Worm (Caenorhabditis elegans) whole organism, L2 larva: ENCODE measurements around the gene W02B3.3.

Experiments used
- C34F6.9 ChIP-seq: fragments of 150-350 bp; optimal IDR thresholded peaks from 2 replicates; lab custom pipeline; 2014; ENCODE audit warnings: missing biosample characterization, missing genetic modification characterization
- F13H6.1 ChIP-seq: sonication (generic microtip); optimal IDR thresholded peaks from 2 replicates; lab custom pipeline; 2016; ENCODE audit warnings: missing genetic modification characterization, missing compliant biosample characterization
- R02D3.7 ChIP-seq: fragments of 150-350 bp; optimal IDR thresholded peaks from 2 replicates; lab custom pipeline; 2014; ENCODE audit warnings: missing biosample characterization, missing genetic modification characterization
- Y55F3AM.14 ChIP-seq: fragments of 200-800 bp; sonication (Bioruptor generic); optimal IDR thresholded peaks from 2 replicates; lab custom pipeline; 2018; ENCODE audit warnings: mild to moderate bottlenecking, missing genetic modification characterization, missing compliant biosample characterization
- ZK546.5 ChIP-seq: sonication (generic microtip); optimal IDR thresholded peaks from 2 replicates; lab custom pipeline; 2017; ENCODE audit warnings: missing biosample characterization, missing genetic modification characterization
- alr-1 ChIP-seq: fragments of 150-350 bp; optimal IDR thresholded peaks from 2 replicates; lab custom pipeline; 2014; ENCODE audit warnings: missing biosample characterization, missing genetic modification characterization
- aly-2 ChIP-seq: fragments of 150-350 bp; optimal IDR thresholded peaks from 2 replicates; lab custom pipeline; 2014; ENCODE audit warnings: missing biosample characterization, missing genetic modification characterization
- ama-1 ChIP-seq: fragments of 150-350 bp; optimal IDR thresholded peaks from 2 replicates; lab custom pipeline; 2018; ENCODE audit warnings: inconsistent platforms
- blmp-1 ChIP-seq: sonication (generic microtip); optimal IDR thresholded peaks from 2 replicates; lab custom pipeline; 2017; ENCODE audit warnings: missing genetic modification characterization, mild to moderate bottlenecking, missing compliant biosample characterization, antibody characterized with exemption, moderate library complexity; ENCODE audit not compliant: insufficient read depth
- ceh-16 ChIP-seq: fragments of 150-350 bp; optimal IDR thresholded peaks from 2 replicates; lab custom pipeline; 2014; ENCODE audit warnings: missing biosample characterization, missing genetic modification characterization
- crh-2 ChIP-seq: sonication (generic microtip); optimal IDR thresholded peaks from 2 replicates; lab custom pipeline; 2017; ENCODE audit warnings: missing biosample characterization, missing genetic modification characterization
- dmd-4 ChIP-seq: sonication (generic microtip); optimal IDR thresholded peaks from 2 replicates; lab custom pipeline; 2017; ENCODE audit warnings: missing biosample characterization, missing genetic modification characterization
- elt-1 ChIP-seq: fragments of 150-350 bp; optimal IDR thresholded peaks from 2 replicates; lab custom pipeline; 2014; ENCODE audit warnings: missing biosample characterization, missing genetic modification characterization
- elt-3 ChIP-seq: sonication (generic microtip); optimal IDR thresholded peaks from 2 replicates; lab custom pipeline; 2017; ENCODE audit warnings: missing biosample characterization, missing genetic modification characterization
- fos-1 ChIP-seq: fragments of 150-350 bp; optimal IDR thresholded peaks from 2 replicates; lab custom pipeline; 2014; ENCODE audit warnings: missing biosample characterization, missing genetic modification characterization
- gmeb-1 ChIP-seq: fragments of 150-350 bp; optimal IDR thresholded peaks from 2 replicates; lab custom pipeline; 2014; ENCODE audit warnings: missing biosample characterization, missing genetic modification characterization
- lin-11 ChIP-seq: fragments of 150-350 bp; sonication (generic microtip); optimal IDR thresholded peaks from 2 replicates; lab custom pipeline; 2014; ENCODE audit warnings: missing biosample characterization, missing genetic modification characterization, inconsistent platforms, mixed read lengths
- lin-13 ChIP-seq: fragments of 150-350 bp; optimal IDR thresholded peaks from 2 replicates; lab custom pipeline; 2014; ENCODE audit warnings: missing biosample characterization, missing genetic modification reagents, missing genetic modification characterization
- lsy-2 ChIP-seq, 2 experiments: fragments of 150-350 bp in 1 of 2; sonication (generic microtip) in 1 of 2; optimal IDR thresholded peaks; 2 replicates each; lab custom pipeline; 2014 to 2017; ENCODE audit warnings: missing biosample characterization in 2 of 2, missing genetic modification characterization in 2 of 2
- mbf-1 ChIP-seq: sonication (generic microtip); optimal IDR thresholded peaks from 2 replicates; lab custom pipeline; 2017; ENCODE audit warnings: missing biosample characterization, missing genetic modification characterization
- mdl-1 ChIP-seq, 2 experiments: fragments of 150-350 bp in 1 of 2; sonication (generic microtip) in 1 of 2; optimal IDR thresholded peaks; 2 replicates each; lab custom pipeline; 2017; ENCODE audit warnings: missing biosample characterization in 2 of 2, missing genetic modification characterization in 2 of 2
- nhr-11 ChIP-seq: fragments of 150-350 bp; optimal IDR thresholded peaks from 2 replicates; lab custom pipeline; 2014; ENCODE audit warnings: missing biosample characterization, missing genetic modification characterization
- nhr-12 ChIP-seq: fragments of 150-350 bp; optimal IDR thresholded peaks from 2 replicates; lab custom pipeline; 2014; ENCODE audit warnings: missing biosample characterization, missing genetic modification characterization
- nhr-21 ChIP-seq: fragments of 150-350 bp; optimal IDR thresholded peaks from 2 replicates; lab custom pipeline; 2014; ENCODE audit warnings: missing biosample characterization, missing genetic modification characterization
- nhr-23 ChIP-seq: fragments of 150-350 bp; optimal IDR thresholded peaks from 2 replicates; lab custom pipeline; 2014; ENCODE audit warnings: missing biosample characterization, missing genetic modification reagents, missing genetic modification characterization
- nhr-237 ChIP-seq: fragments of 150-350 bp; optimal IDR thresholded peaks from 2 replicates; lab custom pipeline; 2014; ENCODE audit warnings: missing biosample characterization, missing genetic modification characterization
- nhr-25 ChIP-seq: fragments of 150-350 bp; sonication (generic microtip); optimal IDR thresholded peaks from 3 replicates; lab custom pipeline; 2014; ENCODE audit warnings: missing biosample characterization, missing genetic modification characterization
- peb-1 ChIP-seq: fragments of 150-350 bp; optimal IDR thresholded peaks from 2 replicates; lab custom pipeline; 2014; ENCODE audit warnings: missing biosample characterization, missing genetic modification characterization
- sem-4 ChIP-seq: fragments of 150-350 bp; optimal IDR thresholded peaks from 2 replicates; lab custom pipeline; 2014; ENCODE audit warnings: missing biosample characterization, missing genetic modification reagents, missing genetic modification characterization
- skn-1 ChIP-seq: sonication (generic microtip); optimal IDR thresholded peaks from 2 replicates; lab custom pipeline; 2017; ENCODE audit warnings: missing biosample characterization, missing genetic modification characterization
- sma-3 ChIP-seq: sonication (generic microtip); optimal IDR thresholded peaks from 2 replicates; lab custom pipeline; 2016; ENCODE audit warnings: missing genetic modification reagents, missing genetic modification characterization, missing compliant biosample characterization
- sma-9 ChIP-seq, 2 experiments: fragments of 150-350 bp in 1 of 2; sonication (generic microtip) in 1 of 2; optimal IDR thresholded peaks; 2 replicates each; lab custom pipeline; 2014 to 2016; ENCODE audit warnings: missing genetic modification characterization in 2 of 2, mild to moderate bottlenecking in 1 of 2, missing biosample characterization in 1 of 2, missing compliant biosample characterization in 1 of 2, missing genetic modification reagents in 1 of 2, moderate library complexity in 1 of 2
- snpc-4 ChIP-seq: fragments of 150-350 bp; optimal IDR thresholded peaks from 2 replicates; lab custom pipeline; 2014; ENCODE audit warnings: missing biosample characterization, missing genetic modification characterization
- unc-39 ChIP-seq: fragments of 150-350 bp; optimal IDR thresholded peaks from 2 replicates; lab custom pipeline; 2014; ENCODE audit warnings: missing biosample characterization, missing genetic modification characterization
- unc-55 ChIP-seq: fragments of 150-350 bp; sonication (generic microtip); optimal IDR thresholded peaks from 3 replicates; lab custom pipeline; 2014; ENCODE audit warnings: missing biosample characterization, missing genetic modification reagents, missing genetic modification characterization
- unc-62 ChIP-seq: fragments of 150-350 bp; optimal IDR thresholded peaks from 2 replicates; lab custom pipeline; 2014; ENCODE audit warnings: missing biosample characterization, missing genetic modification reagents, missing genetic modification characterization
- ztf-1 ChIP-seq: fragments of 200-800 bp; sonication (Bioruptor generic); conservative IDR thresholded peaks from 2 replicates; pipeline ENCODE4 v1.3.6; 2022; ENCODE audit warnings: missing genetic modification characterization, missing compliant biosample characterization
- ztf-4 ChIP-seq: fragments of 150-350 bp; optimal IDR thresholded peaks from 2 replicates; lab custom pipeline; 2014; ENCODE audit warnings: missing biosample characterization, missing genetic modification characterization

The W02B3.3 gene

ce11 chrIII:710042-710441 is 41.8 kb upstream of the W02B3.3 start:
- TF ChIP-seq elt-1 (tag; lab: Kevin White, UChicago) (no peak), lsy-2 (tag; optimal IDR thresholded peaks at IDR 0.05; lab: Kevin White, UChicago) (no peak), aly-2 (tag; lab: Kevin White, UChicago) (no peak), elt-3 (tag; lab: Kevin White, UChicago) (no peak), ama-1 (lab: Kevin White, UChicago) (no peak), ceh-16 (tag; lab: Kevin White, UChicago) (no peak), C34F6.9 (no peak), snpc-4 (tag; lab: Kevin White, UChicago) (no peak), Y55F3AM.14 (GFP tag; lab: Kevin White, UChicago) (no peak), R02D3.7 (tag; lab: Kevin White, UChicago) (no peak), nhr-237 (tag; lab: Kevin White, UChicago) (no peak)
- TF ChIP-seq, all 48 proteins: peak for 0

- no peak for TF ChIP-seq ztf-1 (GFP tag; lab: Robert Waterston, UW)
- TF ChIP-seq alr-1 (tag; lab: Kevin White, UChicago): no peak
- TF ChIP-seq mbf-1 (tag; lab: Kevin White, UChicago): no peak
- no peak for TF ChIP-seq gmeb-1
- TF ChIP-seq ztf-4 (tag; lab: Kevin White, UChicago): no peak
- TF ChIP-seq nhr-23 (tag; lab: Kevin White, UChicago): no peak
These were observed 30.6 kb upstream of the W02B3.3 start for ce11 chrIII:698814-699213.

- TF ChIP-seq ZK546.5 (tag; lab: Kevin White, UChicago) (no peak), unc-39 (tag; lab: Kevin White, UChicago) (no peak), nhr-11 (no peak), nhr-25 (tag; lab: Kevin White, UChicago) (no peak), ama-1 (lab: Kevin White, UChicago) (no peak), unc-62 (GFP tag; lab: Kevin White, UChicago) (no peak), elt-1 (tag; lab: Kevin White, UChicago) (no peak), peb-1 (tag; lab: Kevin White, UChicago) (no peak), dmd-4 (tag; lab: Kevin White, UChicago) (no peak), blmp-1 (tag; lab: Kevin White, UChicago) (no peak), sem-4 (no peak), crh-2 (tag; lab: Kevin White, UChicago) (no peak), fos-1 (tag; lab: Kevin White, UChicago) (no peak), nhr-23 (tag; lab: Kevin White, UChicago) (no peak), elt-3 (tag; lab: Kevin White, UChicago) (no peak), lin-11 (no peak)
- TF ChIP-seq, all 48 proteins: peak for 0
These were observed 28.1 kb upstream of the W02B3.3 start, which contains the start of gene sel-15 for ce11 chrIII:696372-696771. sel-15 (minus strand) TSS chrIII:696472.

- no peak for TF ChIP-seq skn-1 (tag; lab: Kevin White, UChicago)
- no peak for TF ChIP-seq sma-9 (GFP tag; optimal IDR thresholded peaks at IDR 0.05; lab: Kevin White, UChicago)
- TF ChIP-seq sma-9 (tag; optimal IDR thresholded peaks at IDR 0.05; lab: Kevin White, UChicago): no peak
- TF ChIP-seq dmd-4 (tag; lab: Kevin White, UChicago): no peak
- TF ChIP-seq sma-3 (GFP tag; lab: Kevin White, UChicago): no peak
- TF ChIP-seq mdl-1 (tag; optimal IDR thresholded peaks at IDR 0.05; lab: Kevin White, UChicago): no peak
- no peak for TF ChIP-seq lin-13 (GFP tag; lab: Kevin White, UChicago)
- no peak for TF ChIP-seq blmp-1 (tag; lab: Kevin White, UChicago)
- TF ChIP-seq F13H6.1 (tag; lab: Kevin White, UChicago): no peak
- no peak for TF ChIP-seq nhr-12 (tag; lab: Kevin White, UChicago)
- TF ChIP-seq unc-55 (GFP tag; lab: Kevin White, UChicago): no peak
- TF ChIP-seq ZK546.5 (tag; lab: Kevin White, UChicago): no peak
- TF ChIP-seq unc-62 (GFP tag; lab: Kevin White, UChicago): no peak
- no peak for TF ChIP-seq crh-2 (tag; lab: Kevin White, UChicago)
- TF ChIP-seq ama-1 (lab: Kevin White, UChicago): no peak
- TF ChIP-seq nhr-21 (tag; lab: Kevin White, UChicago): no peak
- no peak for TF ChIP-seq R02D3.7 (tag; lab: Kevin White, UChicago)
- TF ChIP-seq, all 48 proteins: peak for 0
These were observed 23.7 kb upstream of the W02B3.3 start, which contains the start of gene W02B3.7 for ce11 chrIII:691933-692332. W02B3.7 (minus strand) TSS chrIII:692033.
